Fruit fly (Drosophila melanogaster) whole organism, embryonic: ENCODE measurements around the gene CG12012.
A peak's percentile ranks its signal among the peaks of the same experiment; 100 is the strongest.

ENCODE experiments used
- Abd-B ChIP-seq: fragments of 200-800 bp; sonication (Bioruptor generic); optimal IDR thresholded peaks from 2 replicates; lab custom pipeline; 2018; ENCODE audit warnings: missing biosample characterization, mild to moderate bottlenecking, missing genetic modification characterization, moderate library complexity
- BtbVII ChIP-seq: fragments of 200-800 bp; sonication (Bioruptor generic); optimal IDR thresholded peaks from 3 replicates; lab custom pipeline; 2017; ENCODE audit warnings: missing biosample characterization, mild to moderate bottlenecking, missing genetic modification characterization
- CG1024 ChIP-seq: fragments of 200-800 bp; sonication (Bioruptor generic); IDR thresholded peaks from 2 replicates; pipeline ENCODE4 v1.3.6; 2022; ENCODE audit warnings: missing biosample characterization, missing genetic modification characterization
- CG15073 ChIP-seq: fragments of 200-800 bp; sonication (Bioruptor generic); optimal IDR thresholded peaks from 2 replicates; lab custom pipeline; 2016; ENCODE audit warnings: missing biosample characterization, missing genetic modification characterization
- CG1792 ChIP-seq: fragments of 200-800 bp; sonication (Bioruptor generic); optimal IDR thresholded peaks from 2 replicates; lab custom pipeline; 2016; ENCODE audit warnings: missing biosample characterization, missing genetic modification characterization
- CG2199 ChIP-seq: fragments of 200-800 bp; sonication (Bioruptor generic); IDR thresholded peaks from 3 replicates; pipeline ENCODE4 v1.3.6; 2022; ENCODE audit warnings: missing biosample characterization, missing genetic modification characterization
- CG32772 ChIP-seq: fragments of 200-800 bp; sonication (Bioruptor generic); IDR thresholded peaks from 2 replicates; pipeline ENCODE4 v1.3.6; 2022; ENCODE audit warnings: missing biosample characterization, missing genetic modification characterization
- CG33557 ChIP-seq: fragments of 200-800 bp; sonication (Bioruptor generic); optimal IDR thresholded peaks from 2 replicates; lab custom pipeline; 2019; ENCODE audit warnings: missing biosample characterization, mild to moderate bottlenecking, missing genetic modification characterization, moderate library complexity
- CG4730 ChIP-seq: fragments of 200-800 bp; sonication (Bioruptor generic); IDR thresholded peaks from 2 replicates; pipeline ENCODE4 v1.3.6; 2022; ENCODE audit warnings: missing biosample characterization, missing genetic modification characterization
- CG6683 ChIP-seq: fragments of 200-800 bp; sonication (Bioruptor generic); optimal IDR thresholded peaks from 2 replicates; lab custom pipeline; 2017; ENCODE audit warnings: missing biosample characterization, mild to moderate bottlenecking, missing genetic modification characterization, missing genetic modification reagents
- CG6765 ChIP-seq: fragments of 200-800 bp; sonication (Bioruptor generic); optimal IDR thresholded peaks from 3 replicates; lab custom pipeline; 2017; ENCODE audit warnings: missing biosample characterization, mild to moderate bottlenecking, missing genetic modification characterization
- CG6854 ChIP-seq: fragments of 200-800 bp; sonication (Bioruptor generic); optimal IDR thresholded peaks from 3 replicates; lab custom pipeline; 2017; ENCODE audit warnings: missing biosample characterization, mild to moderate bottlenecking, missing genetic modification characterization
- CG7745 ChIP-seq: fragments of 200-800 bp; sonication (Bioruptor generic); optimal IDR thresholded peaks from 2 replicates; lab custom pipeline; 2018; ENCODE audit warnings: missing biosample characterization, mild to moderate bottlenecking, missing genetic modification characterization, moderate library complexity
- CG8388 ChIP-seq: fragments of 200-800 bp; sonication (Bioruptor generic); optimal IDR thresholded peaks from 2 replicates; lab custom pipeline; 2019; ENCODE audit warnings: missing biosample characterization, mild to moderate bottlenecking, missing genetic modification characterization, moderate library complexity
- CG8765 ChIP-seq: fragments of 200-800 bp; sonication (Bioruptor generic); IDR thresholded peaks from 2 replicates; pipeline ENCODE4 v1.3.6; 2022; ENCODE audit warnings: missing biosample characterization, missing genetic modification characterization
- CG8924 ChIP-seq: fragments of 200-800 bp; optimal IDR thresholded peaks from 3 replicates; lab custom pipeline; 2019; ENCODE audit warnings: missing biosample characterization, mild to moderate bottlenecking, missing genetic modification characterization, moderate library complexity
- CG9797 ChIP-seq: fragments of 200-800 bp; sonication (Bioruptor generic); optimal IDR thresholded peaks from 3 replicates; lab custom pipeline; 2018; ENCODE audit warnings: missing biosample characterization, mild to moderate bottlenecking, missing genetic modification characterization
- CoRest ChIP-seq: fragments of 200-800 bp; sonication (Bioruptor generic); optimal IDR thresholded peaks from 3 replicates; lab custom pipeline; 2018; ENCODE audit warnings: missing biosample characterization, mild to moderate bottlenecking, missing genetic modification characterization, moderate library complexity
- D19B ChIP-seq: fragments of 200-800 bp; sonication (Bioruptor generic); optimal IDR thresholded peaks from 2 replicates; lab custom pipeline; 2017; ENCODE audit warnings: missing biosample characterization, mild to moderate bottlenecking, missing genetic modification characterization
- Deaf1 ChIP-seq: fragments of 200-800 bp; optimal IDR thresholded peaks from 3 replicates; lab custom pipeline; 2019; ENCODE audit warnings: missing biosample characterization, mild to moderate bottlenecking, missing genetic modification characterization, moderate library complexity
- Ets97D ChIP-seq: fragments of 200-800 bp; sonication (Bioruptor generic); optimal IDR thresholded peaks from 3 replicates; lab custom pipeline; 2016; ENCODE audit warnings: missing biosample characterization, missing genetic modification characterization
- H2.0 ChIP-seq: fragments of 200-800 bp; sonication (Bioruptor generic); IDR thresholded peaks from 2 replicates; pipeline ENCODE4 v1.3.6; 2022; ENCODE audit warnings: missing biosample characterization, missing genetic modification characterization
- Hand ChIP-seq: fragments of 200-800 bp; sonication (Bioruptor generic); optimal IDR thresholded peaks from 2 replicates; lab custom pipeline; 2017; ENCODE audit warnings: mild to moderate bottlenecking, missing biosample characterization, missing genetic modification reagents, missing genetic modification characterization
- NC2β ChIP-seq: fragments of 200-800 bp; sonication (Bioruptor generic); optimal IDR thresholded peaks from 2 replicates; lab custom pipeline; 2016; ENCODE audit warnings: missing biosample characterization, missing genetic modification characterization
- Oaz ChIP-seq: fragments of 200-800 bp; sonication (Bioruptor generic); IDR thresholded peaks from 2 replicates; pipeline ENCODE4 v1.3.6; 2022; ENCODE audit warnings: missing biosample characterization, missing genetic modification characterization
- Rfx ChIP-seq: fragments of 200-800 bp; sonication (Bioruptor generic); IDR thresholded peaks from 2 replicates; pipeline ENCODE4 v1.3.6; 2022; ENCODE audit warnings: missing biosample characterization, missing genetic modification characterization
- Sox100B ChIP-seq: fragments of 200-800 bp; sonication (Bioruptor generic); optimal IDR thresholded peaks from 3 replicates; lab custom pipeline; 2018; ENCODE audit warnings: missing biosample characterization, mild to moderate bottlenecking, missing genetic modification characterization
- Spps ChIP-seq: fragments of 200-800 bp; sonication (Bioruptor generic); optimal IDR thresholded peaks from 2 replicates; lab custom pipeline; 2018; ENCODE audit warnings: missing biosample characterization, mild to moderate bottlenecking, missing genetic modification characterization
- Sry-β ChIP-seq: fragments of 200-800 bp; sonication (Bioruptor generic); optimal IDR thresholded peaks from 2 replicates; lab custom pipeline; 2018; ENCODE audit warnings: missing biosample characterization, mild to moderate bottlenecking, missing genetic modification characterization, moderate library complexity
- Stat92E ChIP-seq, 3 experiments: fragments of >200 bp in 2 of 3; fragments of 200-800 bp in 1 of 3; sonication (Bioruptor generic) in 1 of 3; optimal IDR thresholded peaks; 2 replicates each; lab custom pipeline; 2017 to 2019; ENCODE audit warnings: missing biosample characterization in 3 of 3, missing genetic modification characterization in 3 of 3, mild to moderate bottlenecking in 1 of 3, moderate library complexity in 1 of 3
- Trl ChIP-seq, 3 experiments: fragments of >200 bp in 2 of 3; fragments of 200-800 bp in 1 of 3; sonication (Bioruptor generic) in 1 of 3; optimal IDR thresholded peaks; 2 replicates in 1 of 3; 3 replicates in 2 of 3; lab custom pipeline; 2016 to 2017; ENCODE audit warnings: missing biosample characterization in 1 of 3, missing genetic modification characterization in 1 of 3
- Xrp1 ChIP-seq: fragments of 200-800 bp; sonication (Bioruptor generic); IDR thresholded peaks from 2 replicates; pipeline ENCODE4 v1.3.6; 2022; ENCODE audit warnings: missing biosample characterization, missing genetic modification characterization
- bowl ChIP-seq: fragments of 200-800 bp; sonication (Bioruptor generic); IDR thresholded peaks from 2 replicates; pipeline ENCODE4 v1.3.6; 2022; ENCODE audit warnings: missing biosample characterization, missing genetic modification characterization
- chn ChIP-seq: fragments of 200-800 bp; sonication (Bioruptor generic); optimal IDR thresholded peaks from 2 replicates; lab custom pipeline; 2016; ENCODE audit warnings: missing biosample characterization, missing genetic modification characterization
- dmrt99B ChIP-seq: fragments of 200-800 bp; sonication (Bioruptor generic); optimal IDR thresholded peaks from 2 replicates; lab custom pipeline; 2018; ENCODE audit warnings: missing biosample characterization, mild to moderate bottlenecking, missing genetic modification characterization, moderate library complexity
- gfzf ChIP-seq: fragments of 200-800 bp; sonication (Bioruptor generic); optimal IDR thresholded peaks from 2 replicates; lab custom pipeline; 2016; ENCODE audit warnings: missing biosample characterization, mild to moderate bottlenecking, missing genetic modification characterization, moderate library complexity
- grau ChIP-seq: fragments of 200-800 bp; optimal IDR thresholded peaks from 3 replicates; lab custom pipeline; 2019; ENCODE audit warnings: missing biosample characterization, mild to moderate bottlenecking, missing genetic modification characterization, moderate library complexity
- gsb ChIP-seq: fragments of 200-800 bp; sonication (Bioruptor generic); IDR thresholded peaks from 2 replicates; pipeline ENCODE4 v1.3.6; 2022; ENCODE audit warnings: missing biosample characterization, missing genetic modification characterization
- hbn ChIP-seq: fragments of 200-800 bp; sonication (Bioruptor generic); IDR thresholded peaks from 2 replicates; pipeline ENCODE4 v1.3.6; 2022; ENCODE audit warnings: missing biosample characterization, missing genetic modification characterization; ENCODE audit not compliant: partially characterized antibody
- jigr1 ChIP-seq: fragments of 200-800 bp; sonication (Bioruptor generic); IDR thresholded peaks from 3 replicates; pipeline ENCODE4 v1.3.6; 2022; ENCODE audit warnings: missing biosample characterization, missing genetic modification characterization
- luna ChIP-seq: fragments of 200-800 bp; sonication (Bioruptor generic); optimal IDR thresholded peaks from 2 replicates; lab custom pipeline; 2016; ENCODE audit warnings: missing biosample characterization, missing genetic modification characterization
- phol ChIP-seq: fragments of 200-800 bp; sonication (Bioruptor generic); optimal IDR thresholded peaks from 3 replicates; lab custom pipeline; 2018; ENCODE audit warnings: missing biosample characterization, mild to moderate bottlenecking, missing genetic modification characterization, moderate library complexity
- psq ChIP-seq: fragments of 200-800 bp; sonication (Bioruptor generic); optimal IDR thresholded peaks from 2 replicates; lab custom pipeline; 2017; ENCODE audit warnings: missing biosample characterization, missing genetic modification characterization
- ro ChIP-seq: fragments of 200-800 bp; sonication (Bioruptor generic); IDR thresholded peaks from 2 replicates; pipeline ENCODE4 v1.3.6; 2022; ENCODE audit warnings: missing biosample characterization, missing genetic modification characterization
- sc ChIP-seq, 3 experiments: fragments of >200 bp in 2 of 3; fragments of 200-800 bp in 1 of 3; sonication (Bioruptor generic) in 1 of 3; optimal IDR thresholded peaks; 2 replicates in 2 of 3; 3 replicates in 1 of 3; lab custom pipeline; 2017; ENCODE audit warnings: mild to moderate bottlenecking in 1 of 3, missing biosample characterization in 1 of 3, missing genetic modification characterization in 1 of 3, missing genetic modification reagents in 1 of 3
- sr ChIP-seq: fragments of 200-800 bp; sonication (Bioruptor generic); IDR thresholded peaks from 3 replicates; pipeline ENCODE4 v1.3.6; 2022; ENCODE audit warnings: missing biosample characterization, missing genetic modification characterization
- tgo ChIP-seq: fragments of 200-800 bp; sonication (Bioruptor generic); IDR thresholded peaks from 3 replicates; pipeline ENCODE4 v1.3.6; 2022; ENCODE audit warnings: missing biosample characterization, missing genetic modification characterization
- tio ChIP-seq: fragments of 200-800 bp; sonication (Bioruptor generic); optimal IDR thresholded peaks from 2 replicates; lab custom pipeline; 2017; ENCODE audit warnings: missing biosample characterization, missing genetic modification characterization, inconsistent platforms
- toy ChIP-seq: fragments of 200-800 bp; sonication (Bioruptor generic); IDR thresholded peaks from 2 replicates; pipeline ENCODE4 v1.3.6; 2022; ENCODE audit warnings: missing biosample characterization, missing genetic modification characterization
- zfh1 ChIP-seq: fragments of 200-800 bp; sonication (Bioruptor generic); IDR thresholded peaks from 3 replicates; pipeline ENCODE4 v1.3.6; 2022; ENCODE audit warnings: missing biosample characterization, missing genetic modification characterization

Gene CG12012

DNA sequence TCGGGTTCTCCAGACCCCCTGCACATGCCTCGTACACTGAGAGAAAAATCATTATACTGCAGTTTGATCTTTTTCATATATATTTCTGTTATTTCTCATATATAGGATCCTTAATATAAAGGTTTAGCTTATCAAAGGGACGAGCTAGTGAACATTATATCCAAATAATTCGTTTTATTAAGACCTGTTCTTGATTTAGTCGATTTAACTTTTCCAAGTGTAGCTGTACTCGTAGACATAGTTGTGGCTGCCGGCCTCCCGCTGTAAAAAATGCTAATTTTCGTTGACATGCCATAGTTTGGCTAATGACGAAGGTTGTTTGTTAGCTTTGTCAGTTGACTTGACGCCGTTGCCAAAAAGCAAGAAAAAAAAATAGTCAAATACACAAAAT, 5.9 kb downstream of the CG12012 start (continued):
- TF ChIP-seq CG1792 (GFP tag; lab: Kevin White, UChicago), result peak; percentile 58
- peak; percentile 69 for TF ChIP-seq gsb (GFP tag; lab: Robert Waterston, UW)
- no peak for TF ChIP-seq toy (GFP tag; lab: Robert Waterston, UW)
- TF ChIP-seq gfzf (GFP tag; lab: Kevin White, UChicago), result no peak
- peak; percentile 78 for TF ChIP-seq chn (GFP tag; lab: Kevin White, UChicago)
- peak; percentile 91 for TF ChIP-seq zfh1 (GFP tag; lab: Robert Waterston, UW)
- peak; percentile 69 for TF ChIP-seq CG6854 (GFP tag; lab: Kevin White, UChicago)
- TF ChIP-seq psq (GFP tag; lab: Kevin White, UChicago), result peak; percentile 41
- TF ChIP-seq NC2β (GFP tag; lab: Kevin White, UChicago), result peak; percentile 74
- TF ChIP-seq Ets97D (GFP tag; lab: Kevin White, UChicago), result peak; percentile 49
- TF ChIP-seq CG4730 (GFP tag; lab: Robert Waterston, UW), result peak; percentile 58; the same call in 1 of the 2 replicates
- peak in 1 of 3 experiments; percentile 56 for TF ChIP-seq Stat92E (GFP tag; optimal IDR thresholded peaks at IDR 0.05; lab: Kevin White, UChicago)
- peak; percentile 40 for TF ChIP-seq CG1024 (GFP tag; lab: Robert Waterston, UW)
- TF ChIP-seq Sry-β, result peak; percentile 24
- TF ChIP-seq Rfx (GFP tag; lab: Robert Waterston, UW), result peak; percentile 92
- peak; percentile 92 for TF ChIP-seq Xrp1 (GFP tag; lab: Robert Waterston, UW)
- TF ChIP-seq grau (tag; lab: Kevin White, UChicago), result peak; percentile 88
- peak; percentile 86 for TF ChIP-seq H2.0 (GFP tag; lab: Robert Waterston, UW)
- peak; percentile 69 for TF ChIP-seq Hand (GFP tag; lab: Kevin White, UChicago)
- TF ChIP-seq jigr1 (GFP tag; lab: Robert Waterston, UW), result no peak
- TF ChIP-seq Oaz (GFP tag; lab: Robert Waterston, UW), result peak; percentile 77
- peak; percentile 83 for TF ChIP-seq Abd-B (GFP tag; lab: Kevin White, UChicago)
- peak; percentile 86 for TF ChIP-seq tgo (GFP tag; lab: Robert Waterston, UW)
- TF ChIP-seq Trl (optimal IDR thresholded peaks at IDR 0.05; lab: Kevin White, UChicago), result no peak
- TF ChIP-seq Trl (GFP tag; optimal IDR thresholded peaks at IDR 0.05; lab: Kevin White, UChicago), result peak; percentile 75
- TF ChIP-seq Deaf1 (tag; lab: Kevin White, UChicago), result peak; percentile 65
- TF ChIP-seq luna (GFP tag; lab: Kevin White, UChicago), result peak; percentile 24
- peak; percentile 79 for TF ChIP-seq CG33557 (GFP tag; lab: Kevin White, UChicago)
- TF ChIP-seq CG6683 (GFP tag; lab: Kevin White, UChicago), result peak; percentile 59
- TF ChIP-seq BtbVII (GFP tag; lab: Kevin White, UChicago), result peak; percentile 81
- 0 out of 2 replicates have a peak, but pooled peaks have one; percentile 46 for TF ChIP-seq bowl (GFP tag; lab: Robert Waterston, UW)
- peak; percentile 89 for TF ChIP-seq phol
- peak; percentile 89 for TF ChIP-seq CG8924 (tag; lab: Kevin White, UChicago)
- peak; percentile 62 for TF ChIP-seq CG8765
- peak; percentile 41 for TF ChIP-seq CG7745
- TF ChIP-seq CG15073, result peak; percentile 30
- peak; percentile 74 for TF ChIP-seq Sox100B (GFP tag; lab: Kevin White, UChicago)
- TF ChIP-seq D19B (GFP tag; lab: Kevin White, UChicago), result peak; percentile 50
- peak; percentile 79 for TF ChIP-seq Spps (tag; lab: Kevin White, UChicago)
- peak; percentile 89 for TF ChIP-seq CoRest (tag; lab: Kevin White, UChicago)
- TF ChIP-seq sc (optimal IDR thresholded peaks at IDR 0.05; lab: Kevin White, UChicago), result no peak
- TF ChIP-seq sc (GFP tag; optimal IDR thresholded peaks at IDR 0.05; lab: Kevin White, UChicago), result peak; percentile 75
- TF ChIP-seq hbn (GFP tag; lab: Robert Waterston, UW), result no peak
- TF ChIP-seq tio (GFP tag; lab: Kevin White, UChicago), result peak; percentile 74
- no peak; the same call in 2 of the 3 replicates for TF ChIP-seq sr (GFP tag; lab: Robert Waterston, UW)
- TF ChIP-seq CG8388 (GFP tag; lab: Kevin White, UChicago), result peak; percentile 89
- peak; percentile 74 for TF ChIP-seq CG6765 (GFP tag; lab: Kevin White, UChicago)
- TF ChIP-seq CG32772, result peak; percentile 84
- peak; percentile 62 for TF ChIP-seq ro (GFP tag; lab: Robert Waterston, UW)
- TF ChIP-seq CG9797 (GFP tag; lab: Kevin White, UChicago), result no peak
- 0 out of 3 replicates have a peak, but pooled peaks have one; percentile 57 for TF ChIP-seq CG2199
- peak; percentile 88 for TF ChIP-seq dmrt99B (tag; lab: Kevin White, UChicago)
